Worm (Caenorhabditis elegans) whole organism, late embryonic: ENCODE data around the gene str-225.
"Not testable (repeated sequence)": the region's sequence is repeated elsewhere in the genome, so short reads cannot be mapped to it uniquely, and the experiment has no call there.

Experiments used
- C08G9.2 ChIP-seq: sonication (generic microtip); optimal IDR thresholded peaks from 2 replicates; lab custom pipeline; 2016; ENCODE audit warnings: mild to moderate bottlenecking, missing genetic modification characterization, moderate library complexity, missing compliant biosample characterization
- F13H6.1 ChIP-seq: sonication (generic microtip); optimal IDR thresholded peaks from 2 replicates; lab custom pipeline; 2016; ENCODE audit warnings: missing genetic modification characterization, missing compliant biosample characterization
- T23F11.4 ChIP-seq: fragments of 200-800 bp; sonication (Bioruptor generic); optimal IDR thresholded peaks from 2 replicates; lab custom pipeline; 2018; ENCODE audit warnings: mild to moderate bottlenecking, missing genetic modification characterization, missing compliant biosample characterization
- Y22D7AL.16 ChIP-seq: sonication (generic microtip); optimal IDR thresholded peaks from 2 replicates; lab custom pipeline; 2016; ENCODE audit warnings: missing genetic modification characterization, missing compliant biosample characterization
- elt-2 ChIP-seq: sonication (generic microtip); optimal IDR thresholded peaks from 2 replicates; lab custom pipeline; 2016; ENCODE audit warnings: missing genetic modification reagents, missing genetic modification characterization, missing compliant biosample characterization
- fkh-10 ChIP-seq: fragments of 150-350 bp; optimal IDR thresholded peaks from 2 replicates; lab custom pipeline; 2014; ENCODE audit warnings: missing biosample characterization, missing genetic modification reagents, missing genetic modification characterization
- gmeb-2 ChIP-seq: sonication (generic microtip); optimal IDR thresholded peaks from 2 replicates; lab custom pipeline; 2016; ENCODE audit warnings: missing genetic modification characterization, inconsistent platforms, missing compliant biosample characterization
- hlh-15 ChIP-seq: sonication (generic microtip); optimal IDR thresholded peaks from 2 replicates; lab custom pipeline; 2016; ENCODE audit warnings: missing genetic modification characterization, missing compliant biosample characterization
- hlh-30 ChIP-seq: sonication (generic microtip); optimal IDR thresholded peaks from 2 replicates; lab custom pipeline; 2017; ENCODE audit warnings: antibody characterized with exemption, missing genetic modification characterization, missing compliant biosample characterization; ENCODE audit not compliant: insufficient read depth
- madf-2 ChIP-seq: sonication (generic microtip); optimal IDR thresholded peaks from 2 replicates; lab custom pipeline; 2017; ENCODE audit warnings: missing genetic modification characterization, missing compliant biosample characterization
- nfya-1 ChIP-seq: sonication (generic microtip); optimal IDR thresholded peaks from 2 replicates; lab custom pipeline; 2017; ENCODE audit warnings: missing genetic modification characterization, mild to moderate bottlenecking, missing compliant biosample characterization, antibody characterized with exemption, moderate library complexity
- nhr-11 ChIP-seq: fragments of 150-350 bp; optimal IDR thresholded peaks from 2 replicates; lab custom pipeline; 2014; ENCODE audit warnings: missing biosample characterization, missing genetic modification characterization
- pat-9 ChIP-seq: fragments of 200-800 bp; sonication (Bioruptor generic); optimal IDR thresholded peaks from 2 replicates; lab custom pipeline; 2018; ENCODE audit warnings: mild to moderate bottlenecking, missing genetic modification characterization, moderate library complexity, missing compliant biosample characterization
- pax-1 ChIP-seq: fragments of 150-350 bp; optimal IDR thresholded peaks from 2 replicates; lab custom pipeline; 2014; ENCODE audit warnings: missing biosample characterization, missing genetic modification characterization
- pqm-1 ChIP-seq: sonication (generic microtip); optimal IDR thresholded peaks from 2 replicates; lab custom pipeline; 2016; ENCODE audit warnings: missing genetic modification characterization, missing compliant biosample characterization
- pros-1 ChIP-seq: fragments of 150-350 bp; optimal IDR thresholded peaks from 2 replicates; lab custom pipeline; 2014; ENCODE audit warnings: missing biosample characterization, missing genetic modification reagents, missing genetic modification characterization
- ttx-3 ChIP-seq: sonication (generic microtip); optimal IDR thresholded peaks from 2 replicates; lab custom pipeline; 2016; ENCODE audit warnings: missing genetic modification reagents, missing genetic modification characterization, missing compliant biosample characterization
- unc-42 ChIP-seq: sonication (generic microtip); optimal IDR thresholded peaks from 2 replicates; lab custom pipeline; 2016; ENCODE audit warnings: missing genotype, missing genetic modification characterization, missing compliant biosample characterization
- zip-5 ChIP-seq: sonication (generic microtip); optimal IDR thresholded peaks from 2 replicates; lab custom pipeline; 2016; ENCODE audit warnings: missing genetic modification characterization, missing compliant biosample characterization

Gene str-225

ce11 chrV:3557422-3557821, 49.8 kb downstream of the str-225 start, which contains the start of gene grl-31:
grl-31 (minus strand) TSS chrV:3557778.
- no peak for TF ChIP-seq hlh-15 (tag; lab: Kevin White, UChicago)
- no peak for TF ChIP-seq ttx-3 (tag; lab: Kevin White, UChicago)
- TF ChIP-seq unc-42 (tag; lab: Kevin White, UChicago) = no peak
- no peak for TF ChIP-seq C08G9.2
- no peak for TF ChIP-seq pros-1
- no peak for TF ChIP-seq T23F11.4
- TF ChIP-seq F13H6.1 = no peak
- no peak for TF ChIP-seq nfya-1
- no peak for TF ChIP-seq nhr-11
- TF ChIP-seq pax-1 (tag; lab: Kevin White, UChicago) = no peak
- no peak for TF ChIP-seq zip-5 (tag; lab: Kevin White, UChicago)
- TF ChIP-seq Y22D7AL.16 (tag; lab: Kevin White, UChicago) = no peak
- no peak for TF ChIP-seq hlh-30
- no peak for TF ChIP-seq elt-2 (tag; lab: Kevin White, UChicago)
- no peak for TF ChIP-seq fkh-10 (GFP tag; lab: Kevin White, UChicago)
- TF ChIP-seq pat-9 (tag; lab: Kevin White, UChicago) = no peak
- TF ChIP-seq pqm-1 (tag; lab: Kevin White, UChicago) = no peak
- TF ChIP-seq, all 69 proteins: peak for 0

DNA sequence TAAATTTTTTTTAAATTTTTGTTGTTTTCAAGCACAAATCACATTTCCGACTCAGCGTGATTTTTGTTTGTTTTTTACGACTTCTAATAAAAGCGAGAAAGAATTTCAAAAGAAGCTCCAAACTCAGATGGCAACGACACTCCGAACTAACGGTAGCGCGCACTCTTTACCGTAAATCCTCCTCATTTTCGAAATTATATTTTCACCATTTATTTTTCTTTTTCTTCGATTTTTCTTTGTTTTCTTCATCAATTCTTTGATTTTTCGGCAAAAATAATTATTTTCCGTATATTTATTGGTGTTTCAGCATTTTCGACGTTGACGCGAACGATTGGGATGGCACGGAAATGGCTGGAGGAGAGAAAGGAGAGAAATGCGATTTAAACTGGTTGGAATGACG, 51.1 kb downstream of the str-225 start, which contains the start of gene T24A6.1:
TSS of gene T24A6.1 (plus strand) at position 301 of the 400 bp plus-strand sequence.
- TF ChIP-seq Y22D7AL.16, madf-2, gmeb-2 (tag; lab: Kevin White, UChicago): not testable (repeated sequence)
